Fruit fly (Drosophila melanogaster): ENCODE measurements around the gene neo.

Gene neo

DNA sequence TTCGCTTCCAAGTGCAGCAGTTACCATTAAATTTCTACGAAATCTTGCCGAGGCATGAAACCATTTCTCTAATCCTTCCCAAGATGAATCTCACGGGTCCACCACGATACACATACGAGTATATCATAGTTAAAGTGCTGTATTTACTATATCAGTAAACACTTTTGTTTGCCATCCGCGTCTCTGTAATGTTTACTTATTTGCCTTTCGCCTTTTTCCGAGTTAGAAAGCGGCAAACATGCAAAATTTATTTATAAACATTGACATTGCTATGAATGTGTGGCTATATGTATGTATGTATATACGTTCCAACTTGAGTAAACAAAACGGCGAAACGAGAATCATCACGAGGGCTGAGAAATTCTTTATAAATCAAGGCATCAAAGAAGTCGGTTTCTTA, 12.0 kb downstream of the neo start:
- TF ChIP-seq CG11617 (GFP tag; optimal IDR thresholded peaks at IDR 0.05) (no peak), Clk (GFP tag; optimal IDR thresholded peaks at IDR 0.05) (no peak), CG33017 (tag; optimal IDR thresholded peaks at IDR 0.05) (peak; percentile 55), CG14711 (tag; optimal IDR thresholded peaks at IDR 0.05) (peak; percentile 69), pad (GFP tag; optimal IDR thresholded peaks at IDR 0.05) (peak; percentile 31), CG7101 (tag; optimal IDR thresholded peaks at IDR 0.05) (peak; percentile 69), kay (GFP tag; ENCODE audit: borderline replicate concordance) (no peak), Hr96 (GFP tag; optimal IDR thresholded peaks at IDR 0.05) (peak; percentile 29), CG7045 (GFP tag; optimal IDR thresholded peaks at IDR 0.05) (peak; percentile 79), cic (GFP tag; optimal IDR thresholded peaks at IDR 0.05) (peak; percentile 57), CG12768 (GFP tag; optimal IDR thresholded peaks at IDR 0.05) (peak; percentile 17), toe (GFP tag; optimal IDR thresholded peaks at IDR 0.05) (no peak), Crg-1 (GFP tag; optimal IDR thresholded peaks at IDR 0.05) (peak; percentile 9)

DNA sequence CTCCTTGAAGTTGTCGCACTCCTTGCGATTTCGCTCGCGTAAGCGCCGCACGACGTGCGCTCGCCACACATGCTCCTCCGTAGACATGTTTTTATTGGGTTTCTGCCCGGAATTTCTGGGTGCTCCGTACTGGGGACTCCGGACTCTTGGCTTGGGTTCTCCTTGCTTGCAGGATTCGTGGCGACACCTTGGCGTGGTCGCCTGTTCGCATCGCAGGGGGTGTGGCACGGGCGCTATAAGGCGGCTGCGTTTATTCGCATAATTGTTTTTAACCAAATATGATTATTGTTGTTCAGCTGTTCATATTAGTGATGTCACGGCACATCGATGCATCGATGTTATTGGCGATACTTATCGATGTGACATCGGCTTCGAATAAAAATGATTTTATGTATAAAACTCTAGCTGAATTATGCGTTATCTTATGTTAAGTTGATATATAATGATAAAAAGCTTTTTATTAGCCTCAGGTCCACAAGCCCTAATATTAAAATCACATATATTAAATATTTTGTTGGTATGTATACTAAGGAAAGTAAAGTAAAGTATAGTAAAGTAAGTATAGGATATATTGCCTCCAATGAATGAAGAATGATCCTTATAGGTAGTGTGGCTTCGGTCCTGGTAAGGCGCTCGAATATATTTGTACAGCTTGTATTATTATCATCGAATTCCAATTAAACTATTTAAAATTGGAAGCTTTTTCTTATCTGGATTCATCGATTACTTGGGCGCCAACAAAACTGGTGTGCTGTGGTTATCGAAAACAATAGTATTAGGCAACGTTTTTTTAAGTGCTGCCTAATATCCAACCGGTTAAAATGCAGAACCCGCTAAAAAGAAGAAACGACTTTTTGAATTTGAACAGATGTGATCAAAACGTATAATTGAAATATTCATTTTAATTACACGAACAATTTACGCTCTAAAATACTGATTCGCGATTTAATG, 16.1 kb downstream of the neo start, which contains the start of gene Atg16:
Gene Atg16 (minus strand): TSS at position 343 of the 951 bp plus-strand sequence.
- TF ChIP-seq bab1 (GFP tag; optimal IDR thresholded peaks at IDR 0.05) (peak; percentile 7), toe (GFP tag; optimal IDR thresholded peaks at IDR 0.05) (peak; percentile 31), Mnt (GFP tag; optimal IDR thresholded peaks at IDR 0.05) (no peak), pad (GFP tag; optimal IDR thresholded peaks at IDR 0.05) (peak; percentile 50), Clk (GFP tag; optimal IDR thresholded peaks at IDR 0.05) (no peak), CG7101 (tag; optimal IDR thresholded peaks at IDR 0.05) (peak; percentile 4), Crg-1 (GFP tag; optimal IDR thresholded peaks at IDR 0.05) (peak; percentile 27), ovo (GFP tag; optimal IDR thresholded peaks at IDR 0.05) (no peak), CG12768 (GFP tag; optimal IDR thresholded peaks at IDR 0.05) (peak; percentile 10), cic (GFP tag; optimal IDR thresholded peaks at IDR 0.05) (no peak), CG11617 (GFP tag; optimal IDR thresholded peaks at IDR 0.05) (peak; percentile 19), Hr96 (GFP tag; optimal IDR thresholded peaks at IDR 0.05) (no peak), cnc (optimal IDR thresholded peaks at IDR 0.05) (no peak), CG33017 (tag; optimal IDR thresholded peaks at IDR 0.05) (no peak), CG5204 (GFP tag; optimal IDR thresholded peaks at IDR 0.05) (peak; percentile 30), CG14711 (tag; optimal IDR thresholded peaks at IDR 0.05) (no peak), kay (GFP tag; ENCODE audit: borderline replicate concordance) (peak; percentile 49), tj (GFP tag; optimal IDR thresholded peaks at IDR 0.05) (no peak), CG7045 (GFP tag; optimal IDR thresholded peaks at IDR 0.05) (no peak), CG1620 (GFP tag; optimal IDR thresholded peaks at IDR 0.05) (peak; percentile 50)

DNA sequence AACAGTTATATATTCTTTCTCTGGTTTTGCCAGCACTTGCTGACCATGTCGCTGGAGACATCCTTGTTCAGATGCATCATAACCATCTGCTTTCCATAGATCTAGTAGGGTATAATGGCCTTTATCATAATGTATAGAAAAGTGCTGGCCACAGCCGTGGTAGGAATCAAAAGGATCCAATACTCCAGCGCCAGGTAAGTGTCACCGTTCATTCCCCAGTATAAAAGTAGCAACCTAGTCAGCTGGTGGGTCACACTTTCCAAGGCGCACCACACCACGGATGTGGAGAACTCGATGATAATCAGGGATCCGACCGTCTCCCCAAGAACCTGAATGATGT, 16.7 kb downstream of the neo start, which contains the start of gene Prtl99C:
Gene Prtl99C (plus strand): TSS at position 241 of the 340 bp plus-strand sequence.
- TF ChIP-seq kay (GFP tag; ENCODE audit: borderline replicate concordance) (no peak), CG1620 (GFP tag; optimal IDR thresholded peaks at IDR 0.05) (no peak), cnc (optimal IDR thresholded peaks at IDR 0.05) (no peak), tj (GFP tag; optimal IDR thresholded peaks at IDR 0.05) (no peak)

DNA sequence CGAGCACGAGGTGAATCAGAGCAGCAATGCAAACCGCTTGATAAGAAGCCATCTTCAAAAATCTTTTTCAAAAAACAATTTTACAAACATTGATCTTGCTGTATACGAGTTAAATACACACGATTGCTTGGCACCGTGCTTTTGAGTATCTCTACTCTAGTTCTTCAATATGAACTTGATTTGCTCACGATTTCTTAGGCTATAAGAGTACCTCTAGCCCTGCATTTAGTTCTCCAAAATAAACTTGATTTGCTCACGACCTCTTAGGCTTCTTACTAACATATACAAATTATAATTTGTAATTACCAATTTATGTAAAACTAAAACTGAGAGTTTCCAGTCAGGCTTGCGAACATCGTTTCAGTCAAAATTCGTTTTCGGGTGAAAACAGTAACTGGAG, 17.3 kb downstream of the neo start, which contains the start of gene CG42592:
Gene CG42592 (minus strand): TSS at position 101 of the 400 bp plus-strand sequence.
- TF ChIP-seq CG14711 (tag; optimal IDR thresholded peaks at IDR 0.05) (no peak), cic (GFP tag; optimal IDR thresholded peaks at IDR 0.05) (no peak), CG12768 (GFP tag; optimal IDR thresholded peaks at IDR 0.05) (no peak), Clk (GFP tag; optimal IDR thresholded peaks at IDR 0.05) (no peak), CG7045 (GFP tag; optimal IDR thresholded peaks at IDR 0.05) (no peak), Crg-1 (GFP tag; optimal IDR thresholded peaks at IDR 0.05) (no peak), CG5204 (GFP tag; optimal IDR thresholded peaks at IDR 0.05) (no peak), pad (GFP tag; optimal IDR thresholded peaks at IDR 0.05) (no peak)

DNA sequence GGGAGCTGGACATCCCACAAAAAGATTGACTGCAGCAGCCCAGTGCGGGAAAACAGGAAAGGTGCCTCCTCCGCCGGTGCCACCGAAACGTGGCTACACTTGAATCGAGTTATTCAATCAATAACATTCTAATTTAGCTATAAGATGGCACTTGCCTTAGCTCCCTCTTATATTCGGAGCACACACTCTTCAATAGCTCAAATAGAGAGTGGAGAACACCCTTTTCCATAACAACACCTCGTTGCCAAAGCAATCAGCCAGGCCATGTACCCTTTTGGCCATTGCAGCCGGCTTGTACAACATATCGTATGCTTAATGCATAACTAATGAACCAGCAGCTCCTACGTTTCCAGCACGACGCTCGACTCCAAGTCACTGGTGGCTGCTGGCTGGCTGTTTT, 18.8 kb downstream of the neo start:
- no peak for TF ChIP-seq CG14711 (tag; optimal IDR thresholded peaks at IDR 0.05)
- TF ChIP-seq kay (GFP tag; ENCODE audit: borderline replicate concordance), result no peak
- TF ChIP-seq bab1 (GFP tag; optimal IDR thresholded peaks at IDR 0.05), result no peak
- no peak for TF ChIP-seq tj (GFP tag; optimal IDR thresholded peaks at IDR 0.05)
- TF ChIP-seq CG7045 (GFP tag; optimal IDR thresholded peaks at IDR 0.05), result no peak
- no peak for TF ChIP-seq CG5204 (GFP tag; optimal IDR thresholded peaks at IDR 0.05)
- no peak for TF ChIP-seq CG33017 (tag; optimal IDR thresholded peaks at IDR 0.05)
- TF ChIP-seq CG12768 (GFP tag; optimal IDR thresholded peaks at IDR 0.05), result no peak
- no peak for TF ChIP-seq Clk (GFP tag; optimal IDR thresholded peaks at IDR 0.05)

DNA sequence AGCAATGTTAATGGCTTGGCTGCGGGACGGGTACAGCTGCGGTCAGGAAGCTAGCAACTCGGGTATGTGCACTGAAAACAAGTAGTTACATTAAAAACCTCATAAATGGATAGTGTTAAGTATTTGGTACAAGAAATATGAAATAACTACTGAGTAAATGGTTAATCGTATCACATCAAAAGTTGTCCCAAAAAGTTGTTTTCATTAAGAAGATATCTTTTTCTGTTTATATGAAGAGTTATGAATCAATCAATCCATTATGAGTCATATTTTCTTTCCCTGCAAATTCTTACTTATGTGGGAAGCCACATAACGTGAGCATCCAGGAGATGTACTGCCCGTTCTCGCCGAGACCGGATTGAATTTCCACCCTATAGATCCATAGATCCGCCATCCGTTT, 19.8 kb downstream of the neo start:
- no peak for TF ChIP-seq CG12768 (GFP tag; optimal IDR thresholded peaks at IDR 0.05)
- no peak for TF ChIP-seq CG5204 (GFP tag; optimal IDR thresholded peaks at IDR 0.05)
- TF ChIP-seq CG11617 (GFP tag; optimal IDR thresholded peaks at IDR 0.05), result no peak
